Fruit fly (Drosophila melanogaster): ENCODE measurements around the gene CG6005.
A peak's percentile ranks its signal among the peaks of the same experiment; 100 is the strongest.

The CG6005 gene

dm6 chr3R:19028758-19029157 is 4.9 kb upstream of the CG6005 start, which contains the start of the genes GatA and P5cr (continued):
- TF ChIP-seq CG9139 (GFP tag; optimal IDR thresholded peaks at IDR 0.05) (no peak), CG11294 (GFP tag; IDR thresholded peaks at IDR 0.05) (peak; percentile 73), Met (GFP tag; optimal IDR thresholded peaks at IDR 0.05) (no peak), CG16779 (tag; optimal IDR thresholded peaks at IDR 0.05) (no peak), Lpt (GFP tag; optimal IDR thresholded peaks at IDR 0.05) (peak; percentile 75), ss (GFP tag; optimal IDR thresholded peaks at IDR 0.05) (peak in 1 of 2 experiments; percentile 53), CG8319 (GFP tag; optimal IDR thresholded peaks at IDR 0.05) (no peak), CG6163 (GFP tag; IDR thresholded peaks at IDR 0.05) (peak; percentile 92), CG31627 (GFP tag; optimal IDR thresholded peaks at IDR 0.05) (peak; percentile 82), pdm3 (GFP tag; optimal IDR thresholded peaks at IDR 0.05) (peak; percentile 88), CG34406 (GFP tag; optimal IDR thresholded peaks at IDR 0.05) (peak; percentile 58), CG32006 (GFP tag; optimal IDR thresholded peaks at IDR 0.05) (peak; percentile 79), lz (GFP tag; optimal IDR thresholded peaks at IDR 0.05) (peak; percentile 82), Blimp-1 (GFP tag; optimal IDR thresholded peaks at IDR 0.05) (no peak), CG6276 (GFP tag; optimal IDR thresholded peaks at IDR 0.05) (no peak), fd59A (GFP tag; optimal IDR thresholded peaks at IDR 0.05) (peak; percentile 56), Hr4 (GFP tag; optimal IDR thresholded peaks at IDR 0.05) (peak; percentile 91), dac (GFP tag; optimal IDR thresholded peaks at IDR 0.05) (peak; percentile 72), topi (GFP tag; optimal IDR thresholded peaks at IDR 0.05) (peak; percentile 65), Sox15 (GFP tag; optimal IDR thresholded peaks at IDR 0.05) (peak; percentile 62), CG15336 (GFP tag; IDR thresholded peaks at IDR 0.05) (peak; percentile 67), Gug (GFP tag; IDR thresholded peaks at IDR 0.05) (peak; percentile 72), CG8119 (GFP tag; IDR thresholded peaks at IDR 0.05) (peak; percentile 65; the same call in 2 of the 3 replicates), achi (GFP tag; optimal IDR thresholded peaks at IDR 0.05) (peak; percentile 82), net (GFP tag; optimal IDR thresholded peaks at IDR 0.05) (peak; percentile 89), esn (GFP tag; optimal IDR thresholded peaks at IDR 0.05) (peak; percentile 84), CG6854 (GFP tag; optimal IDR thresholded peaks at IDR 0.05) (peak; percentile 55), CG4318 (GFP tag; optimal IDR thresholded peaks at IDR 0.05) (no peak), Eip78C (GFP tag) (peak; percentile 94), CG1621 (tag; optimal IDR thresholded peaks at IDR 0.05) (peak; percentile 72), CG3032 (tag; optimal IDR thresholded peaks at IDR 0.05) (peak; percentile 69), spab (GFP tag; optimal IDR thresholded peaks at IDR 0.05) (no peak), CG11762 (GFP tag; optimal IDR thresholded peaks at IDR 0.05; ENCODE audit: insufficient read depth) (peak; percentile 66), CG8632 (GFP tag; optimal IDR thresholded peaks at IDR 0.05) (peak; percentile 51), dsx (GFP tag; optimal IDR thresholded peaks at IDR 0.05; ENCODE audit: poor library complexity, severe bottlenecking) (peak; percentile 31), vri (GFP tag; optimal IDR thresholded peaks at IDR 0.05) (peak; percentile 86), Sox102F (GFP tag; optimal IDR thresholded peaks at IDR 0.05) (no peak), Sox14 (GFP tag; optimal IDR thresholded peaks at IDR 0.05) (peak; percentile 83)

- TF ChIP-seq fd59A (GFP tag; optimal IDR thresholded peaks at IDR 0.05): no peak
- TF ChIP-seq achi (GFP tag; optimal IDR thresholded peaks at IDR 0.05): peak; percentile 99
Measured at dm6 chr3R:19027165-19027564, 3.3 kb upstream of the CG6005 start, which contains the start of gene NP15.6. NP15.6 (plus strand) TSS chr3R:19027368.

- TF ChIP-seq CG11762 (GFP tag; optimal IDR thresholded peaks at IDR 0.05; ENCODE audit: insufficient read depth) (no peak), Sox102F (GFP tag; optimal IDR thresholded peaks at IDR 0.05) (no peak), CG8632 (GFP tag; optimal IDR thresholded peaks at IDR 0.05) (no peak), CG8119 (GFP tag; IDR thresholded peaks at IDR 0.05) (no peak), fkh (GFP tag; optimal IDR thresholded peaks at IDR 0.05) (no peak), Sox15 (GFP tag; optimal IDR thresholded peaks at IDR 0.05) (no peak), esn (GFP tag; optimal IDR thresholded peaks at IDR 0.05) (no peak), CG10669 (GFP tag; optimal IDR thresholded peaks at IDR 0.05) (no peak), vri (GFP tag; optimal IDR thresholded peaks at IDR 0.05) (no peak), fd59A (GFP tag; optimal IDR thresholded peaks at IDR 0.05) (no peak), achi (GFP tag; optimal IDR thresholded peaks at IDR 0.05) (no peak)
Measured at dm6 chr3R:19024761-19025160, 931 bp upstream of the CG6005 start, which contains the start of gene CG14285. CG14285 (plus strand) TSS chr3R:19025099.
